Fruit fly (Drosophila melanogaster) S2 (cell line): ENCODE results near the gene BckdhA.

Experiments
- CG8478 ChIP-seq: fragments of >200 bp; optimal IDR thresholded peaks from 2 replicates; lab custom pipeline; 2018
- CTCF ChIP-seq, 2 experiments: fragments of >200 bp; optimal IDR thresholded peaks; 2 replicates each; lab custom pipeline; 2018

dm6 chr3R:9573812-9574587 lies 18.4 kb downstream of the BckdhA start, which contains the start of gene CG9399:
- TF ChIP-seq CG8478 (lab: Kevin White, UChicago) (no peak), CTCF (optimal IDR thresholded peaks at IDR 0.05; lab: Kevin White, UChicago) (peak; percentile 78 to 88)
